Fruit fly (Drosophila melanogaster) whole organism, embryonic: ENCODE results near the gene Or88a.

Experiments
- Ada2b ChIP-seq: fragments of 200-800 bp; sonication (Bioruptor generic); IDR thresholded peaks from 2 replicates; pipeline ENCODE4 v1.3.6; 2022; ENCODE audit warnings: missing biosample characterization, missing genetic modification characterization
- Antp ChIP-seq: fragments of 200-800 bp; sonication (Bioruptor generic); optimal IDR thresholded peaks from 3 replicates; lab custom pipeline; 2016; ENCODE audit warnings: missing biosample characterization, missing genetic modification characterization
- Asciz ChIP-seq: fragments of 200-800 bp; sonication (Bioruptor generic); optimal IDR thresholded peaks from 2 replicates; lab custom pipeline; 2017; ENCODE audit warnings: missing biosample characterization, mild to moderate bottlenecking, missing genetic modification characterization, missing genetic modification reagents
- Awh ChIP-seq: fragments of 200-800 bp; sonication (Bioruptor generic); IDR thresholded peaks from 2 replicates; pipeline ENCODE4, ENCODE4 v1.3.6; 2022; ENCODE audit warnings: missing biosample characterization, missing genetic modification characterization
- B-H2 ChIP-seq: fragments of 200-800 bp; sonication (Bioruptor generic); optimal IDR thresholded peaks from 2 replicates; lab custom pipeline; 2018; ENCODE audit warnings: missing biosample characterization, mild to moderate bottlenecking, missing genetic modification characterization
- CG10959 ChIP-seq: fragments of 200-800 bp; sonication (Bioruptor generic); IDR thresholded peaks from 2 replicates; pipeline ENCODE4 v1.3.6; 2022; ENCODE audit warnings: missing biosample characterization, missing genetic modification characterization
- CG11093 ChIP-seq: fragments of 200-800 bp; sonication (Bioruptor generic); IDR thresholded peaks from 3 replicates; pipeline ENCODE4 v1.3.6; 2022; ENCODE audit warnings: missing biosample characterization, missing genetic modification characterization
- CG11456 ChIP-seq: fragments of 200-800 bp; sonication (Bioruptor generic); IDR thresholded peaks from 3 replicates; pipeline ENCODE4 v1.3.6; 2022; ENCODE audit warnings: missing biosample characterization, missing genetic modification characterization
- CG12155 ChIP-seq: fragments of 200-800 bp; sonication (Bioruptor generic); optimal IDR thresholded peaks from 3 replicates; lab custom pipeline; 2016; ENCODE audit warnings: missing biosample characterization, missing genetic modification characterization
- CG13123 ChIP-seq: fragments of 200-800 bp; sonication (Bioruptor generic); optimal IDR thresholded peaks from 2 replicates; lab custom pipeline; 2016; ENCODE audit warnings: missing biosample characterization, missing genetic modification characterization
- CG14710 ChIP-seq: fragments of 200-800 bp; sonication (Bioruptor generic); optimal IDR thresholded peaks from 3 replicates; lab custom pipeline; 2019; ENCODE audit warnings: missing biosample characterization, mild to moderate bottlenecking, missing genetic modification characterization, moderate library complexity
- CG17359 ChIP-seq: fragments of 200-800 bp; sonication (Bioruptor generic); optimal IDR thresholded peaks from 3 replicates; lab custom pipeline; 2018; ENCODE audit warnings: missing biosample characterization, mild to moderate bottlenecking, missing genetic modification characterization, moderate library complexity
- CG30020 ChIP-seq: fragments of 200-800 bp; optimal IDR thresholded peaks from 2 replicates; lab custom pipeline; 2019; ENCODE audit warnings: missing biosample characterization, mild to moderate bottlenecking, missing genetic modification characterization, moderate library complexity
- CG4730 ChIP-seq: fragments of 200-800 bp; sonication (Bioruptor generic); IDR thresholded peaks from 2 replicates; pipeline ENCODE4 v1.3.6; 2022; ENCODE audit warnings: missing biosample characterization, missing genetic modification characterization
- CG5180 ChIP-seq: fragments of 200-800 bp; sonication (Bioruptor generic); optimal IDR thresholded peaks from 3 replicates; lab custom pipeline; 2017; ENCODE audit warnings: missing biosample characterization, missing genetic modification characterization, mild to moderate bottlenecking, moderate library complexity, missing genetic modification reagents
- Dp ChIP-seq: fragments of 200-800 bp; sonication (Bioruptor generic); optimal IDR thresholded peaks from 2 replicates; lab custom pipeline; 2018; ENCODE audit warnings: missing biosample characterization, mild to moderate bottlenecking, missing genetic modification characterization, moderate library complexity
- Drgx ChIP-seq: fragments of 200-800 bp; sonication (Bioruptor generic); IDR thresholded peaks from 2 replicates; pipeline ENCODE4 v1.3.6; 2022; ENCODE audit warnings: missing biosample characterization, missing genetic modification characterization
- Fer2 ChIP-seq: fragments of 200-800 bp; sonication (Bioruptor generic); optimal IDR thresholded peaks from 2 replicates; lab custom pipeline; 2018; ENCODE audit warnings: missing biosample characterization, mild to moderate bottlenecking, missing genetic modification characterization, moderate library complexity
- Hey ChIP-seq: fragments of 200-800 bp; sonication (Bioruptor generic); optimal IDR thresholded peaks from 3 replicates; lab custom pipeline; 2018; ENCODE audit warnings: missing biosample characterization, mild to moderate bottlenecking, missing genetic modification characterization
- HmgZ ChIP-seq: fragments of 200-800 bp; sonication (Bioruptor generic); optimal IDR thresholded peaks from 2 replicates; lab custom pipeline; 2018; ENCODE audit warnings: missing biosample characterization, mild to moderate bottlenecking, missing genetic modification characterization
- Hmx ChIP-seq: fragments of 200-800 bp; sonication (Bioruptor generic); optimal IDR thresholded peaks from 2 replicates; lab custom pipeline; 2016; ENCODE audit warnings: missing biosample characterization, missing genetic modification characterization
- MTF-1 ChIP-seq: fragments of 200-800 bp; sonication (Bioruptor generic); optimal IDR thresholded peaks from 2 replicates; lab custom pipeline; 2018; ENCODE audit warnings: missing biosample characterization, mild to moderate bottlenecking, missing genetic modification characterization, borderline replicate concordance
- NFAT ChIP-seq: fragments of 200-800 bp; sonication (Bioruptor generic); IDR thresholded peaks from 2 replicates; pipeline ENCODE4 v1.3.6; 2022; ENCODE audit warnings: missing biosample characterization, missing genetic modification characterization
- Nf-YA ChIP-seq: fragments of 200-800 bp; sonication (Bioruptor generic); IDR thresholded peaks from 2 replicates; pipeline ENCODE4 v1.3.6; 2022; ENCODE audit warnings: missing biosample characterization, missing genetic modification characterization
- Oli ChIP-seq: fragments of 200-800 bp; sonication (Bioruptor generic); optimal IDR thresholded peaks from 2 replicates; lab custom pipeline; 2018; ENCODE audit warnings: missing biosample characterization, mild to moderate bottlenecking, missing genetic modification characterization, moderate library complexity
- Tbp ChIP-seq: fragments of >200 bp; optimal IDR thresholded peaks from 2 replicates; lab custom pipeline; 2018; ENCODE audit warnings: missing biosample characterization, missing genetic modification characterization
- Vsx1 ChIP-seq: fragments of 200-800 bp; sonication (Bioruptor generic); optimal IDR thresholded peaks from 2 replicates; lab custom pipeline; 2017; ENCODE audit warnings: missing biosample characterization, mild to moderate bottlenecking, missing genetic modification characterization, missing genetic modification reagents
- Xbp1 ChIP-seq: fragments of 200-800 bp; sonication (Bioruptor generic); optimal IDR thresholded peaks from 3 replicates; lab custom pipeline; 2016; ENCODE audit warnings: missing biosample characterization, mild to moderate bottlenecking, missing genetic modification characterization
- bbx ChIP-seq: fragments of 200-800 bp; sonication (Bioruptor generic); IDR thresholded peaks from 2 replicates; pipeline ENCODE4 v1.3.6; 2022; ENCODE audit warnings: missing biosample characterization, missing genetic modification characterization; ENCODE audit not compliant: partially characterized antibody
- btn ChIP-seq: fragments of 200-800 bp; sonication (Bioruptor generic); optimal IDR thresholded peaks from 2 replicates; lab custom pipeline; 2016; ENCODE audit warnings: missing biosample characterization, missing genetic modification characterization
- cwo ChIP-seq: fragments of 200-800 bp; sonication (Bioruptor generic); optimal IDR thresholded peaks from 3 replicates; lab custom pipeline; 2017; ENCODE audit warnings: missing biosample characterization, missing genetic modification characterization, mild to moderate bottlenecking, moderate library complexity, missing genetic modification reagents
- dati ChIP-seq: fragments of 200-800 bp; sonication (Bioruptor generic); IDR thresholded peaks from 2 replicates; pipeline ENCODE4 v1.3.6; 2022; ENCODE audit warnings: missing biosample characterization, missing genetic modification characterization
- esg ChIP-seq: fragments of 200-800 bp; sonication (Bioruptor generic); conservative IDR thresholded peaks from 2 replicates; pipeline ENCODE4 v1.3.6; 2022; ENCODE audit warnings: missing biosample characterization, missing genetic modification characterization
- ewg ChIP-seq: fragments of 200-800 bp; sonication (Bioruptor generic); optimal IDR thresholded peaks from 3 replicates; lab custom pipeline; 2017; ENCODE audit warnings: mild to moderate bottlenecking, missing biosample characterization, missing genetic modification reagents, missing genetic modification characterization
- fd102C ChIP-seq: fragments of 200-800 bp; sonication (Bioruptor generic); optimal IDR thresholded peaks from 2 replicates; lab custom pipeline; 2018; ENCODE audit warnings: missing biosample characterization, mild to moderate bottlenecking, missing genetic modification characterization, moderate library complexity
- fd64A ChIP-seq: fragments of 200-800 bp; sonication (Bioruptor generic); optimal IDR thresholded peaks from 3 replicates; lab custom pipeline; 2018; ENCODE audit warnings: missing biosample characterization, mild to moderate bottlenecking, missing genetic modification characterization
- gcm2 ChIP-seq: fragments of 200-800 bp; sonication (Bioruptor generic); optimal IDR thresholded peaks from 2 replicates; lab custom pipeline; 2016; ENCODE audit warnings: missing biosample characterization, missing genetic modification characterization
- gsb-n ChIP-seq: fragments of 200-800 bp; sonication (Bioruptor generic); optimal IDR thresholded peaks from 3 replicates; lab custom pipeline; 2018; ENCODE audit warnings: missing biosample characterization, mild to moderate bottlenecking, missing genetic modification characterization
- hkb ChIP-seq, 2 experiments: fragments of 200-800 bp in 1 of 2; fragments of >200 bp in 1 of 2; sonication (Bioruptor generic) in 1 of 2; IDR thresholded peaks in 1 of 2; optimal IDR thresholded peaks in 1 of 2; 2 replicates each; pipeline versions ENCODE4 v1.3.6 to Lab custom; 2017 to 2022; ENCODE audit warnings: missing biosample characterization in 1 of 2, missing genetic modification characterization in 1 of 2
- kah ChIP-seq: fragments of 200-800 bp; sonication (Bioruptor generic); optimal IDR thresholded peaks from 2 replicates; lab custom pipeline; 2018; ENCODE audit warnings: missing biosample characterization, mild to moderate bottlenecking, missing genetic modification characterization
- knrl ChIP-seq: fragments of 200-800 bp; sonication (Bioruptor generic); IDR thresholded peaks from 3 replicates; pipeline ENCODE4 v1.3.6; 2022; ENCODE audit warnings: missing biosample characterization, missing genetic modification characterization; ENCODE audit not compliant: partially characterized antibody
- lbe ChIP-seq: fragments of 200-800 bp; sonication (Bioruptor generic); optimal IDR thresholded peaks from 2 replicates; lab custom pipeline; 2016; ENCODE audit warnings: missing biosample characterization, mild to moderate bottlenecking, missing genetic modification characterization
- lilli ChIP-seq: fragments of 200-800 bp; sonication (Bioruptor generic); optimal IDR thresholded peaks from 3 replicates; lab custom pipeline; 2016; ENCODE audit warnings: missing biosample characterization, missing genetic modification characterization
- mld ChIP-seq: fragments of 200-800 bp; sonication (Bioruptor generic); IDR thresholded peaks from 3 replicates; pipeline ENCODE4 v1.3.6; 2022; ENCODE audit warnings: missing biosample characterization, missing genetic modification characterization; ENCODE audit not compliant: partially characterized antibody
- p53 ChIP-seq: fragments of 200-800 bp; sonication (Bioruptor generic); optimal IDR thresholded peaks from 2 replicates; lab custom pipeline; 2016; ENCODE audit warnings: missing biosample characterization, missing genetic modification characterization
- sob ChIP-seq: fragments of 200-800 bp; sonication (Bioruptor generic); IDR thresholded peaks from 2 replicates; pipeline ENCODE4 v1.3.6; 2022; ENCODE audit warnings: missing biosample characterization, missing genetic modification characterization
- sug ChIP-seq: fragments of 200-800 bp; optimal IDR thresholded peaks from 2 replicates; lab custom pipeline; 2019; ENCODE audit warnings: missing biosample characterization, mild to moderate bottlenecking, missing genetic modification characterization, moderate library complexity
- tin ChIP-seq: fragments of 200-800 bp; sonication (Bioruptor generic); optimal IDR thresholded peaks from 3 replicates; lab custom pipeline; 2016; ENCODE audit warnings: missing biosample characterization, missing genetic modification characterization
- tna ChIP-seq: fragments of 200-800 bp; sonication (Bioruptor generic); IDR thresholded peaks from 2 replicates; pipeline ENCODE4 v1.3.6; 2022; ENCODE audit warnings: missing biosample characterization, missing genetic modification characterization; ENCODE audit not compliant: partially characterized antibody
- twi ChIP-seq: fragments of 200-800 bp; optimal IDR thresholded peaks from 2 replicates; lab custom pipeline; 2019; ENCODE audit warnings: missing biosample characterization, mild to moderate bottlenecking, missing genetic modification characterization, moderate library complexity

The Or88a gene

dm6 chr3R:14095428-14095827, 13.8 kb upstream of the Or88a start (continued):
- TF ChIP-seq p53 (no peak), fd64A (GFP tag; lab: Kevin White, UChicago) (no peak), CG5180 (GFP tag; lab: Kevin White, UChicago) (peak; percentile 43), twi (tag; lab: Kevin White, UChicago) (no peak), tin (GFP tag; lab: Kevin White, UChicago) (peak; percentile 22), HmgZ (tag; lab: Kevin White, UChicago) (no peak), Antp (no peak), Nf-YA (GFP tag; lab: Robert Waterston, UW) (no peak; the same call in 1 of the 2 replicates), Vsx1 (GFP tag; lab: Kevin White, UChicago) (peak; percentile 39), Hmx (no peak), CG30020 (tag; lab: Kevin White, UChicago) (no peak), CG4730 (GFP tag; lab: Robert Waterston, UW) (no peak), sug (tag; lab: Kevin White, UChicago) (no peak), MTF-1 (no peak), gsb-n (tag; lab: Kevin White, UChicago) (peak; percentile 44), Oli (tag; lab: Kevin White, UChicago) (peak; percentile 58), B-H2 (GFP tag; lab: Kevin White, UChicago) (no peak), cwo (peak; percentile 54), hkb (optimal IDR thresholded peaks at IDR 0.05; lab: Kevin White, UChicago) (no peak), hkb (GFP tag; IDR thresholded peaks at IDR 0.05; lab: Robert Waterston, UW) (peak; percentile 70), Xbp1 (peak; percentile 30), fd102C (GFP tag; lab: Kevin White, UChicago) (no peak), Tbp (GFP tag; lab: Kevin White, UChicago) (no peak), Ada2b (GFP tag; lab: Robert Waterston, UW) (peak; percentile 72), sob (GFP tag; lab: Robert Waterston, UW) (peak; percentile 67), Fer2 (tag; lab: Kevin White, UChicago) (no peak), esg (GFP tag; lab: Robert Waterston, UW) (peak; percentile 41), gcm2 (GFP tag; lab: Kevin White, UChicago) (no peak), btn (GFP tag; lab: Kevin White, UChicago) (no peak), CG11456 (GFP tag; lab: Robert Waterston, UW) (no peak), tna (no peak), CG12155 (GFP tag; lab: Kevin White, UChicago) (no peak), CG11093 (0 out of 3 replicates have a peak, but pooled peaks have one; percentile 22), mld (GFP tag; lab: Robert Waterston, UW) (no peak), lilli (GFP tag; lab: Kevin White, UChicago) (peak; percentile 15), Dp (GFP tag; lab: Kevin White, UChicago) (no peak), Awh (GFP tag; lab: Robert Waterston, UW) (peak; percentile 55; the same call in 1 of the 2 replicates), CG14710 (tag; lab: Kevin White, UChicago) (peak; percentile 28), Asciz (GFP tag; lab: Kevin White, UChicago) (peak; percentile 46), CG17359 (tag; lab: Kevin White, UChicago) (peak; percentile 70), ewg (no peak), kah (GFP tag; lab: Kevin White, UChicago) (peak; percentile 17), lbe (no peak), CG10959 (no peak), CG13123 (GFP tag; lab: Kevin White, UChicago) (no peak), knrl (GFP tag; lab: Robert Waterston, UW) (no peak), Hey (tag; lab: Kevin White, UChicago) (no peak), bbx (no peak), NFAT (GFP tag; lab: Robert Waterston, UW) (no peak), dati (GFP tag; lab: Robert Waterston, UW) (no peak), Drgx (no peak)
